Worm (Caenorhabditis elegans) whole organism, midembryonic: Measurements from ENCODE around the gene vps-2.
A peak's percentile ranks its signal among the peaks of the same experiment; 100 is the strongest.

Experiments
- cog-1 ChIP-seq: sonication (generic microtip); optimal IDR thresholded peaks from 2 replicates; lab custom pipeline; 2016; ENCODE audit warnings: missing genetic modification characterization, missing compliant biosample characterization
- flt-1 ChIP-seq: fragments of 200-800 bp; sonication (Bioruptor generic); IDR thresholded peaks from 2 replicates; pipeline ENCODE4 v1.3.6; 2022; ENCODE audit warnings: missing genetic modification characterization, missing compliant biosample characterization
- ref-1 ChIP-seq: fragments of 200-800 bp; sonication (Bioruptor generic); conservative IDR thresholded peaks from 2 replicates; pipeline ENCODE4 v1.3.6; 2022; ENCODE audit warnings: missing genetic modification reagents, missing genetic modification characterization, missing compliant biosample characterization
- tab-1 ChIP-seq: fragments of 200-800 bp; sonication (Bioruptor generic); IDR thresholded peaks from 2 replicates; pipeline ENCODE4 v1.3.6; 2022; ENCODE audit warnings: missing genetic modification characterization, missing compliant biosample characterization
- ztf-29 ChIP-seq: fragments of 200-800 bp; sonication (Bioruptor generic); IDR thresholded peaks from 2 replicates; pipeline ENCODE4 v1.3.6; 2022; ENCODE audit warnings: missing genetic modification reagents, missing genetic modification characterization, missing compliant biosample characterization

- TF ChIP-seq ref-1 (GFP tag; lab: Robert Waterston, UW) (no peak), tab-1 (GFP tag; lab: Robert Waterston, UW) (0 out of 2 replicates have a peak, but pooled peaks have one; percentile 34), flt-1 (GFP tag; lab: Robert Waterston, UW) (no peak; the same call in 1 of the 2 replicates), ztf-29 (GFP tag; lab: Robert Waterston, UW) (no peak), cog-1 (no peak)
Measured at ce11 chrII:12787831-12788248, 19.8 kb upstream of the vps-2 start, which contains the start of gene alkb-7.
